Worm (Caenorhabditis elegans) whole organism, young adult: Measurements from ENCODE around the gene exos-4.2.

Experiments used
- F39B2.1 ChIP-seq: fragments of 200-800 bp; sonication (Bioruptor generic); IDR thresholded peaks from 2 replicates; pipeline ENCODE4 v1.3.6; 2022; ENCODE audit warnings: missing genetic modification reagents, missing genetic modification characterization, missing compliant biosample characterization
- aptf-2 ChIP-seq: fragments of 200-800 bp; sonication (Bioruptor generic); conservative IDR thresholded peaks from 2 replicates; pipeline ENCODE4 v1.3.6; 2022; ENCODE audit warnings: missing genetic modification reagents, missing genetic modification characterization, missing compliant biosample characterization
- atf-7 ChIP-seq: sonication (generic microtip); optimal IDR thresholded peaks from 2 replicates; lab custom pipeline; 2017; ENCODE audit warnings: mild to moderate bottlenecking, missing genetic modification characterization, missing compliant biosample characterization
- fkh-3 ChIP-seq: sonication (generic microtip); optimal IDR thresholded peaks from 2 replicates; lab custom pipeline; 2016; ENCODE audit warnings: mild to moderate bottlenecking, missing genetic modification characterization, missing compliant biosample characterization
- madf-10 ChIP-seq: sonication (generic microtip); optimal IDR thresholded peaks from 2 replicates; lab custom pipeline; 2016; ENCODE audit warnings: mild to moderate bottlenecking, missing genetic modification characterization, missing compliant biosample characterization
- ztf-26 ChIP-seq: sonication (generic microtip); optimal IDR thresholded peaks from 2 replicates; lab custom pipeline; 2017; ENCODE audit warnings: missing genetic modification characterization, missing compliant biosample characterization

ce11 chrIII:815845-816244, 44.2 kb upstream of the exos-4.2 start, which contains the start of gene dac-1:
- TF ChIP-seq F39B2.1 (no peak), madf-10 (no peak), aptf-2 (no peak), atf-7 (no peak), fkh-3 (no peak), ztf-26 (tag; lab: Kevin White, UChicago) (no peak)
